Worm (Caenorhabditis elegans) whole organism, mixed stage, embryonic: ENCODE results near the gene twk-42.

ENCODE experiments used
- bed-3 ChIP-seq: fragments of 200-800 bp; sonication (Bioruptor generic); optimal IDR thresholded peaks from 3 replicates; lab custom pipeline; 2018; ENCODE audit warnings: mild to moderate bottlenecking, missing genetic modification characterization, moderate library complexity, missing compliant biosample characterization
- blmp-1 ChIP-seq: fragments of 150-350 bp; optimal IDR thresholded peaks from 2 replicates; lab custom pipeline; 2014; ENCODE audit warnings: missing biosample characterization, missing genetic modification characterization
- ceh-39 ChIP-seq: fragments of 150-350 bp; optimal IDR thresholded peaks from 2 replicates; lab custom pipeline; 2014; ENCODE audit warnings: missing biosample characterization, missing genetic modification characterization
- ceh-43 ChIP-seq: fragments of 200-800 bp; sonication (Bioruptor generic); optimal IDR thresholded peaks from 2 replicates; lab custom pipeline; 2018; ENCODE audit warnings: mild to moderate bottlenecking, missing genetic modification characterization, moderate library complexity, missing compliant biosample characterization
- ceh-83 ChIP-seq: fragments of 200-800 bp; sonication (Bioruptor generic); optimal IDR thresholded peaks from 2 replicates; lab custom pipeline; 2018; ENCODE audit warnings: mild to moderate bottlenecking, missing genetic modification characterization, missing compliant biosample characterization
- ces-1 ChIP-seq: fragments of 150-350 bp; optimal IDR thresholded peaks from 2 replicates; lab custom pipeline; 2014; ENCODE audit warnings: missing biosample characterization, missing genetic modification reagents, missing genetic modification characterization
- cnd-1 ChIP-seq: fragments of 200-800 bp; sonication (Bioruptor generic); optimal IDR thresholded peaks from 2 replicates; lab custom pipeline; 2018; ENCODE audit warnings: mild to moderate bottlenecking, missing genetic modification characterization, missing compliant biosample characterization
- drap-1 ChIP-seq: fragments of 200-800 bp; sonication (Bioruptor generic); optimal IDR thresholded peaks from 3 replicates; lab custom pipeline; 2018; ENCODE audit warnings: mild to moderate bottlenecking, missing genetic modification characterization, missing compliant biosample characterization
- elt-1 ChIP-seq: sonication (generic microtip); optimal IDR thresholded peaks from 2 replicates; lab custom pipeline; 2017; ENCODE audit warnings: missing genetic modification characterization, mild to moderate bottlenecking, missing compliant biosample characterization, antibody characterized with exemption, moderate library complexity, borderline replicate concordance; ENCODE audit not compliant: insufficient read depth
- elt-3 ChIP-seq: fragments of 150-350 bp; optimal IDR thresholded peaks from 2 replicates; lab custom pipeline; 2014; ENCODE audit warnings: missing biosample characterization, missing genetic modification characterization
- flh-1 ChIP-seq: fragments of 200-800 bp; sonication (Bioruptor generic); optimal IDR thresholded peaks from 2 replicates; lab custom pipeline; 2018; ENCODE audit warnings: mild to moderate bottlenecking, missing genetic modification characterization, moderate library complexity, missing compliant biosample characterization
- ham-2 ChIP-seq: fragments of 200-800 bp; sonication (Bioruptor generic); optimal IDR thresholded peaks from 2 replicates; lab custom pipeline; 2018; ENCODE audit warnings: mild to moderate bottlenecking, missing genetic modification characterization, missing compliant biosample characterization
- hlh-1 ChIP-seq: fragments of 150-350 bp; optimal IDR thresholded peaks from 2 replicates; lab custom pipeline; 2014; ENCODE audit warnings: missing biosample characterization, missing genetic modification reagents, missing genetic modification characterization
- lin-13 ChIP-seq: fragments of 150-350 bp; optimal IDR thresholded peaks from 2 replicates; lab custom pipeline; 2014; ENCODE audit warnings: missing biosample characterization, missing genetic modification characterization
- lin-32 ChIP-seq: fragments of 200-800 bp; sonication (Bioruptor generic); optimal IDR thresholded peaks from 2 replicates; lab custom pipeline; 2018; ENCODE audit warnings: mild to moderate bottlenecking, missing genetic modification characterization, missing compliant biosample characterization
- lsy-2 ChIP-seq: fragments of 150-350 bp; optimal IDR thresholded peaks from 2 replicates; lab custom pipeline; 2014; ENCODE audit warnings: missing biosample characterization, missing genetic modification characterization
- mab-5 ChIP-seq: fragments of 150-350 bp; optimal IDR thresholded peaks from 2 replicates; lab custom pipeline; 2014; ENCODE audit warnings: missing biosample characterization, missing genetic modification characterization
- mls-2 ChIP-seq: sonication (generic microtip); optimal IDR thresholded peaks from 2 replicates; lab custom pipeline; 2016; ENCODE audit warnings: mild to moderate bottlenecking, missing genetic modification characterization, moderate library complexity, missing compliant biosample characterization
- nhr-237 ChIP-seq: fragments of 150-350 bp; optimal IDR thresholded peaks from 2 replicates; lab custom pipeline; 2014; ENCODE audit warnings: missing biosample characterization, missing genetic modification characterization
- nhr-28 ChIP-seq: fragments of 150-350 bp; optimal IDR thresholded peaks from 2 replicates; lab custom pipeline; 2014; ENCODE audit warnings: missing biosample characterization, missing genetic modification characterization
- nhr-76 ChIP-seq: sonication (generic microtip); optimal IDR thresholded peaks from 2 replicates; lab custom pipeline; 2017; ENCODE audit warnings: missing biosample characterization, missing genetic modification characterization
- pha-4 ChIP-seq: fragments of 150-350 bp; optimal IDR thresholded peaks from 2 replicates; lab custom pipeline; 2018; ENCODE audit warnings: missing biosample characterization, missing genetic modification reagents, missing genetic modification characterization
- sem-2 ChIP-seq: fragments of 200-800 bp; sonication (Bioruptor generic); optimal IDR thresholded peaks from 2 replicates; lab custom pipeline; 2018; ENCODE audit warnings: mild to moderate bottlenecking, missing genetic modification characterization, missing compliant biosample characterization
- snpc-4 ChIP-seq: fragments of 150-350 bp; optimal IDR thresholded peaks from 2 replicates; lab custom pipeline; 2014; ENCODE audit warnings: missing biosample characterization, missing genetic modification characterization
- sptf-1 ChIP-seq: sonication (generic microtip); optimal IDR thresholded peaks from 2 replicates; lab custom pipeline; 2017; ENCODE audit warnings: mild to moderate bottlenecking, missing genetic modification characterization, moderate library complexity, missing compliant biosample characterization
- tbx-8 ChIP-seq: fragments of 200-800 bp; sonication (Bioruptor generic); optimal IDR thresholded peaks from 2 replicates; lab custom pipeline; 2018; ENCODE audit warnings: mild to moderate bottlenecking, missing genetic modification characterization, moderate library complexity, missing compliant biosample characterization
- unc-120 ChIP-seq: sonication (generic microtip); optimal IDR thresholded peaks from 2 replicates; lab custom pipeline; 2017; ENCODE audit warnings: missing genetic modification characterization, missing compliant biosample characterization; ENCODE audit not compliant: poor library complexity, severe bottlenecking
- unc-39 ChIP-seq: fragments of 150-350 bp; optimal IDR thresholded peaks from 2 replicates; lab custom pipeline; 2014; ENCODE audit warnings: missing biosample characterization, missing genetic modification characterization
- unc-62 ChIP-seq: fragments of 150-350 bp; optimal IDR thresholded peaks from 2 replicates; lab custom pipeline; 2014; ENCODE audit warnings: missing biosample characterization, missing genetic modification reagents, missing genetic modification characterization
- zip-8 ChIP-seq: fragments of 150-350 bp; optimal IDR thresholded peaks from 2 replicates; lab custom pipeline; 2014; ENCODE audit warnings: missing biosample characterization, missing genetic modification characterization
- ztf-11 ChIP-seq: fragments of 150-350 bp; optimal IDR thresholded peaks from 2 replicates; lab custom pipeline; 2014; ENCODE audit warnings: missing biosample characterization, missing genetic modification characterization

The twk-42 gene

ce11 chrV:17723142-17723781 lies 9.2 kb downstream of the twk-42 start:
- TF ChIP-seq drap-1: no peak
- TF ChIP-seq mab-5 (tag; lab: Kevin White, UChicago): no peak
- no peak for TF ChIP-seq nhr-237
- TF ChIP-seq ztf-11: no peak
- TF ChIP-seq ham-2 (GFP tag; lab: Kevin White, UChicago): no peak
- no peak for TF ChIP-seq blmp-1 (tag; lab: Kevin White, UChicago)
- TF ChIP-seq lin-32 (GFP tag; lab: Kevin White, UChicago): no peak
- no peak for TF ChIP-seq elt-3 (tag; lab: Kevin White, UChicago)
- no peak for TF ChIP-seq mls-2 (tag; lab: Kevin White, UChicago)
- TF ChIP-seq, all 35 proteins: peak for 0

- no peak for TF ChIP-seq blmp-1 (tag; lab: Kevin White, UChicago)
- no peak for TF ChIP-seq elt-1 (tag; lab: Kevin White, UChicago)
- TF ChIP-seq sptf-1: no peak
- no peak for TF ChIP-seq ceh-39
- TF ChIP-seq mls-2 (tag; lab: Kevin White, UChicago): no peak
- TF ChIP-seq ceh-43 (GFP tag; lab: Kevin White, UChicago): no peak
- TF ChIP-seq hlh-1 (tag; lab: Kevin White, UChicago): no peak
- no peak for TF ChIP-seq lin-13 (tag; lab: Kevin White, UChicago)
- no peak for TF ChIP-seq unc-39 (tag; lab: Kevin White, UChicago)
- TF ChIP-seq nhr-76 (tag; lab: Kevin White, UChicago): no peak
- TF ChIP-seq mab-5 (tag; lab: Kevin White, UChicago): no peak
- no peak for TF ChIP-seq snpc-4 (tag; lab: Kevin White, UChicago)
- TF ChIP-seq ces-1 (GFP tag; lab: Kevin White, UChicago): no peak
- no peak for TF ChIP-seq sem-2 (GFP tag; lab: Kevin White, UChicago)
- TF ChIP-seq unc-62 (GFP tag; lab: Kevin White, UChicago): no peak
- no peak for TF ChIP-seq cnd-1 (tag; lab: Kevin White, UChicago)
Observed at ce11 chrV:17722553-17722952, 9.9 kb downstream of the twk-42 start.

ce11 chrV:17721709-17722108 lies 10.7 kb downstream of the twk-42 start:
- TF ChIP-seq mab-5 (tag; lab: Kevin White, UChicago) (no peak), nhr-28 (tag; lab: Kevin White, UChicago) (no peak), zip-8 (tag; lab: Kevin White, UChicago) (no peak), ceh-39 (no peak), sptf-1 (no peak), pha-4 (tag; lab: Kevin White, UChicago) (no peak), nhr-76 (tag; lab: Kevin White, UChicago) (no peak), ceh-83 (GFP tag; lab: Kevin White, UChicago) (no peak), flh-1 (GFP tag; lab: Kevin White, UChicago) (no peak), hlh-1 (tag; lab: Kevin White, UChicago) (no peak), ztf-11 (no peak), sem-2 (GFP tag; lab: Kevin White, UChicago) (no peak), elt-1 (tag; lab: Kevin White, UChicago) (no peak), elt-3 (tag; lab: Kevin White, UChicago) (no peak), unc-120 (no peak), lsy-2 (no peak), unc-62 (GFP tag; lab: Kevin White, UChicago) (no peak), ham-2 (GFP tag; lab: Kevin White, UChicago) (no peak), tbx-8 (GFP tag; lab: Kevin White, UChicago) (no peak), cnd-1 (tag; lab: Kevin White, UChicago) (no peak)

- TF ChIP-seq bed-3 (GFP tag; lab: Kevin White, UChicago): no peak
- no peak for TF ChIP-seq zip-8 (tag; lab: Kevin White, UChicago)
Observed at ce11 chrV:17718647-17719046, 13.8 kb downstream of the twk-42 start, which contains the start of gene str-77. TSS of gene str-77 (plus strand) at chrV:17718947.

ce11 chrV:17714330-17714729 lies 18.1 kb downstream of the twk-42 start, which contains the start of gene twk-33:
TSS of gene twk-33 (minus strand) at chrV:17714377.
- TF ChIP-seq ces-1 (GFP tag; lab: Kevin White, UChicago) (no peak), elt-1 (tag; lab: Kevin White, UChicago) (no peak), sem-2 (GFP tag; lab: Kevin White, UChicago) (no peak), tbx-8 (GFP tag; lab: Kevin White, UChicago) (no peak), nhr-237 (no peak), ztf-11 (no peak), cnd-1 (tag; lab: Kevin White, UChicago) (no peak), nhr-28 (tag; lab: Kevin White, UChicago) (no peak), zip-8 (tag; lab: Kevin White, UChicago) (no peak), ceh-83 (GFP tag; lab: Kevin White, UChicago) (no peak), unc-120 (no peak), sptf-1 (no peak), snpc-4 (tag; lab: Kevin White, UChicago) (no peak), lin-13 (tag; lab: Kevin White, UChicago) (no peak)
